Fruit fly (Drosophila melanogaster): ENCODE results near the gene Cubn2.

The Cubn2 gene

DNA sequence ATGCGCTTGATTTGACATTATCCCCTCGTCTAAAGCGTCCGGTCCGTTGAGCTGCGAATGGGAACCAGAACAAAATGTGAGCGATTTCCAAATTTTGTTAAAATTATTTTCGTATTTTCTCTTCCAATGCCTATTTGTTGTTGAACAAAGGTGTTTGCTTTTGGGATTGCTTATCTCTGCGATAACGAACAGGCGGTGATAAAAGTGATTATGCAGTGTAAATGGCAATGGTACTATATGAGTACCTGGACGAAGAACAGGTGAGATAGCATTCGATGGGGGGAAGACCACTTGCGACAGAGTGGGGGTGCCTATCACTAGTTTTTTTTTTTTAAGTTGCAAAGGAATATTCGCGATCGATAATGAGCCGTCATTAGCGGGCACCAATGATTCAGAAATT is 26.4 kb downstream of the Cubn2 start (continued):
- TF ChIP-seq CG16779 (GFP tag; IDR thresholded peaks at IDR 0.05) (no peak), CHES-1-like (GFP tag; optimal IDR thresholded peaks at IDR 0.05) (no peak), chinmo (GFP tag; IDR thresholded peaks at IDR 0.05; ENCODE audit: partially characterized antibody) (0 out of 4 replicates have a peak, but pooled peaks have one; percentile 27), crp (GFP tag; optimal IDR thresholded peaks at IDR 0.05) (no peak), Ets65A (GFP tag) (peak; percentile 21), Ssrp (tag; optimal IDR thresholded peaks at IDR 0.05) (no peak), Hsf (GFP tag; optimal IDR thresholded peaks at IDR 0.05) (no peak), CG12104 (GFP tag; optimal IDR thresholded peaks at IDR 0.05) (no peak), CG2199 (GFP tag; IDR thresholded peaks at IDR 0.05) (no peak), Sin3A (optimal IDR thresholded peaks at IDR 0.05) (no peak), ATbp (GFP tag; optimal IDR thresholded peaks at IDR 0.05) (peak; percentile 33), CG1602 (GFP tag; optimal IDR thresholded peaks at IDR 0.05) (no peak), Doc3 (GFP tag; IDR thresholded peaks at IDR 0.05; ENCODE audit: partially characterized antibody) (no peak), cas (GFP tag; IDR thresholded peaks at IDR 0.05) (no peak), bab2 (GFP tag; optimal IDR thresholded peaks at IDR 0.05) (no peak), CG16813 (GFP tag; IDR thresholded peaks at IDR 0.05; ENCODE audit: partially characterized antibody) (no peak), CG4707 (GFP tag; optimal IDR thresholded peaks at IDR 0.05) (no peak), Side (GFP tag; optimal IDR thresholded peaks at IDR 0.05) (no peak), gce (GFP tag; IDR thresholded peaks at IDR 0.05) (no peak), Drgx (GFP tag; IDR thresholded peaks at IDR 0.05) (no peak), bbx (GFP tag; IDR thresholded peaks at IDR 0.05; ENCODE audit: partially characterized antibody) (no peak), dysf (GFP tag; IDR thresholded peaks at IDR 0.05) (no peak), MTF-1 (GFP tag; optimal IDR thresholded peaks at IDR 0.05; ENCODE audit: borderline replicate concordance) (no peak), CG4328 (GFP tag; optimal IDR thresholded peaks at IDR 0.05) (no peak), CG12219 (GFP tag; optimal IDR thresholded peaks at IDR 0.05) (no peak), CG17385 (GFP tag; optimal IDR thresholded peaks at IDR 0.05) (no peak), CG7928 (GFP tag; optimal IDR thresholded peaks at IDR 0.05) (no peak), grn (GFP tag; optimal IDR thresholded peaks at IDR 0.05) (peak; percentile 66), CG14441 (GFP tag; IDR thresholded peaks at IDR 0.05) (no peak), NC2β (GFP tag; optimal IDR thresholded peaks at IDR 0.05) (no peak), klu (GFP tag; IDR thresholded peaks at IDR 0.05) (no peak), CG1024 (GFP tag; IDR thresholded peaks at IDR 0.05) (no peak), CG6765 (GFP tag; optimal IDR thresholded peaks at IDR 0.05) (no peak), CG10462 (GFP tag; optimal IDR thresholded peaks at IDR 0.05) (no peak)

- peak; percentile 34; the same call in 1 of the 2 replicates for TF ChIP-seq sisA (GFP tag; IDR thresholded peaks at IDR 0.05)
- peak; percentile 40; the same call in 1 of the 3 replicates for TF ChIP-seq CG11695 (GFP tag; IDR thresholded peaks at IDR 0.05)
- peak; percentile 48 for TF ChIP-seq fd3F (GFP tag; optimal IDR thresholded peaks at IDR 0.05)
- peak; percentile 34; the same call in 1 of the 2 replicates for TF ChIP-seq stc (GFP tag; IDR thresholded peaks at IDR 0.05)
- TF ChIP-seq Sin3A (optimal IDR thresholded peaks at IDR 0.05), result no peak
- peak; percentile 24; the same call in 1 of the 2 replicates for TF ChIP-seq MBD-R2 (GFP tag; IDR thresholded peaks at IDR 0.05)
- TF ChIP-seq Ptx1 (GFP tag; IDR thresholded peaks at IDR 0.05), result peak; percentile 64
- TF ChIP-seq CG10274 (GFP tag; optimal IDR thresholded peaks at IDR 0.05), result no peak
- no peak for TF ChIP-seq CG9437 (GFP tag; optimal IDR thresholded peaks at IDR 0.05)
- no peak for TF ChIP-seq CG6654 (GFP tag; optimal IDR thresholded peaks at IDR 0.05)
- no peak for TF ChIP-seq CG11696 (GFP tag; IDR thresholded peaks at IDR 0.05)
- TF ChIP-seq Adf1 (GFP tag; IDR thresholded peaks at IDR 0.05), result 0 out of 2 replicates have a peak, but pooled peaks have one; percentile 24
- peak; percentile 33 for TF ChIP-seq phol (tag; optimal IDR thresholded peaks at IDR 0.05)
- TF ChIP-seq CG14441 (GFP tag; IDR thresholded peaks at IDR 0.05), result peak; percentile 65
- peak; percentile 36 for TF ChIP-seq CG30403 (GFP tag; optimal IDR thresholded peaks at IDR 0.05)
- 0 out of 3 replicates have a peak, but pooled peaks have one; percentile 42 for TF ChIP-seq so (GFP tag; IDR thresholded peaks at IDR 0.05)
- no peak for TF ChIP-seq CG16813 (GFP tag; IDR thresholded peaks at IDR 0.05; ENCODE audit: partially characterized antibody)
- peak; percentile 39; the same call in 2 of the 3 replicates for TF ChIP-seq Aef1 (GFP tag; IDR thresholded peaks at IDR 0.05)
- TF ChIP-seq CG12659 (GFP tag; optimal IDR thresholded peaks at IDR 0.05), result peak; percentile 45
- TF ChIP-seq sc (optimal IDR thresholded peaks at IDR 0.05), result no peak
- no peak for TF ChIP-seq sc (GFP tag; optimal IDR thresholded peaks at IDR 0.05)
- TF ChIP-seq CG32532 (GFP tag; IDR thresholded peaks at IDR 0.05), result peak; percentile 78
Measured at dm6 chr3L:11785291-11785690, 29.3 kb downstream of the Cubn2 start.
